Worm (Caenorhabditis elegans) whole organism, early embryonic: ENCODE data around the gene D1086.19.
"Not testable (repeated sequence)": the region's sequence is repeated elsewhere in the genome, so short reads cannot be mapped to it uniquely, and the experiment has no call there.

Source experiments
- B0310.2 ChIP-seq: sonication (generic microtip); optimal IDR thresholded peaks from 2 replicates; lab custom pipeline; 2016; ENCODE audit warnings: mild to moderate bottlenecking, missing genetic modification characterization, missing compliant biosample characterization
- F13C5.2 ChIP-seq: sonication (generic microtip); optimal IDR thresholded peaks from 2 replicates; lab custom pipeline; 2017; ENCODE audit warnings: mild to moderate bottlenecking, missing genetic modification characterization, inconsistent platforms, missing compliant biosample characterization
- aly-1 ChIP-seq: sonication (generic microtip); optimal IDR thresholded peaks from 2 replicates; lab custom pipeline; 2016; ENCODE audit warnings: missing genetic modification characterization, missing compliant biosample characterization
- ama-1 ChIP-seq: fragments of 150-350 bp; optimal IDR thresholded peaks from 2 replicates; lab custom pipeline; 2014
- ceh-13 ChIP-seq: fragments of 200-800 bp; sonication (Bioruptor generic); optimal IDR thresholded peaks from 2 replicates; lab custom pipeline; 2018; ENCODE audit warnings: mild to moderate bottlenecking, missing genetic modification characterization, missing compliant biosample characterization
- hmbx-1 ChIP-seq: sonication (generic microtip); optimal IDR thresholded peaks from 2 replicates; lab custom pipeline; 2016; ENCODE audit warnings: mild to moderate bottlenecking, missing genetic modification characterization, missing compliant biosample characterization
- hmg-4 ChIP-seq: fragments of 200-800 bp; sonication (Bioruptor generic); optimal IDR thresholded peaks from 2 replicates; lab custom pipeline; 2018; ENCODE audit warnings: mild to moderate bottlenecking, missing genetic modification characterization, missing compliant biosample characterization
- sea-1 ChIP-seq: fragments of 200-800 bp; sonication (Bioruptor generic); conservative IDR thresholded peaks from 2 replicates; pipeline ENCODE4 v1.3.6; 2022; ENCODE audit warnings: missing genetic modification characterization, missing compliant biosample characterization
- tbx-11 ChIP-seq: fragments of 200-800 bp; sonication (Bioruptor generic); IDR thresholded peaks from 2 replicates; pipeline ENCODE4 v1.3.6; 2022; ENCODE audit warnings: missing genetic modification characterization, missing compliant biosample characterization

DNA sequence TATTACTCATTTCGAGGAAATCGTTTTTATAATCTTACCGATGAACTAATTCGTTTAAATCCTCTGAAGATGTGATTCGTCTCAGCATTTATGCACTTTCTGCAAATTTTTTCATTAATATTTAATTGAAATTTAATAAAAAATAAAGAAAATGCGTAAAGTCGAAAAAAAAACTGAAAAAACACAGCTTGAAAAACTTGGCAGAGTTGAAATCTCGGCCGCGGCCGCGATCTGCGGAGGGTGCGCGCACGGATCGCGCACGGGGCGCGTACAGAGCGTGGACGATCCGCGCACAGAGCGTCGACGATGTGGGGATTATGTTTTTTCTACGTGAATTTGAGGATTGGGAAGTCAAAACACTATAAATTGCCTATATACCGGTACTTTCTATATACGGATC lies 49.6 kb downstream of the D1086.19 start, which contains the start of gene AH10.4:
- TF ChIP-seq ama-1 (lab: Kevin White, UChicago); hmg-4 (GFP tag; lab: Kevin White, UChicago); aly-1 (tag; lab: Kevin White, UChicago); tbx-11; ceh-13 (GFP tag; lab: Kevin White, UChicago); F13C5.2 (tag; lab: Kevin White, UChicago); sea-1 (GFP tag; lab: Robert Waterston, UW); hmbx-1; B0310.2 (tag; lab: Kevin White, UChicago): not testable (repeated sequence)
